Fruit fly (Drosophila melanogaster): ENCODE data around the gene Vps15.

Gene Vps15

DNA sequence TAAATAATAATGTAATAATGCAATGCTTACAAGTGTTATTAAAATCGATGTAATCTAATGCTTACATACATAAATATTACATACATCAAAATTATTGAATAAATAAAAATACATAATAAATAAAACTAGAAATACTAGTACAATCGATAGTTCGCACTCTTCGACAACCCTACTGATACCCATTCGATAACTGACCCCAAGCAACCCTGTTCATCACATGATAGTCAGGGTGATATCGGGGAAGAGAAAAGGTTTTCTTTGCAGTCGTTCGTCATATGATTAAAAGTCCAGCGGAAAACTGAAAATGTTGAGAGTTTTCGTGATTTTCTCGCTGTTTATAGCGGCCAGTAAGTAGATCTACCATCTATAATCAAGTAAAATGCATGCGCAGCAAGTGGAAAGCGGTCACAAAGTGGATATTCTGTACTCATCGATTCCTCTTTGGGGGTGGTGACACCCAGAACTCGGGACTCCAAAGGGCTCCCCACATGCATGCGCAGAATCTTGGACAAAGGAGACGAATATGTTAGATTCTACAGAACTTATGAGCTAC lies 14.8 kb upstream of the Vps15 start, which contains the start of gene ATP6AP2:
Gene ATP6AP2, plus strand, starts transcription at position 218 of the 553 bp plus-strand sequence.
- peak; percentile 18 for TF ChIP-seq Ssrp (tag; optimal IDR thresholded peaks at IDR 0.05)
- peak; percentile 67 for TF ChIP-seq CG8924 (tag; optimal IDR thresholded peaks at IDR 0.05)
- TF ChIP-seq Hr3 (GFP tag; optimal IDR thresholded peaks at IDR 0.05), result peak; percentile 52
- peak; percentile 10 for TF ChIP-seq CG33213 (GFP tag; optimal IDR thresholded peaks at IDR 0.05)
- TF ChIP-seq CG10565 (GFP tag; optimal IDR thresholded peaks at IDR 0.05), result no peak
- peak; percentile 29 for TF ChIP-seq dmrt11E (tag; optimal IDR thresholded peaks at IDR 0.05)
- TF ChIP-seq ind (GFP tag; optimal IDR thresholded peaks at IDR 0.05), result peak; percentile 47
- TF ChIP-seq Hmr (GFP tag; optimal IDR thresholded peaks at IDR 0.05), result peak; percentile 71
- peak; percentile 38 for TF ChIP-seq CG17385 (GFP tag; optimal IDR thresholded peaks at IDR 0.05)
- TF ChIP-seq pan (optimal IDR thresholded peaks at IDR 0.05), result no peak
- TF ChIP-seq pan (GFP tag; optimal IDR thresholded peaks at IDR 0.05 in 1 of 2, IDR thresholded peaks at IDR 0.05 in 1 of 2), result peak in 1 of 2 experiments; percentile 66
- TF ChIP-seq YL-1 (GFP tag; optimal IDR thresholded peaks at IDR 0.05), result peak; percentile 96
- TF ChIP-seq CG3407 (GFP tag; optimal IDR thresholded peaks at IDR 0.05), result peak; percentile 22
- TF ChIP-seq CG11085 (GFP tag; IDR thresholded peaks at IDR 0.05), result no peak
- TF ChIP-seq ewg (GFP tag; optimal IDR thresholded peaks at IDR 0.05), result peak; percentile 52
- peak; percentile 86 for TF ChIP-seq CG13287 (GFP tag; IDR thresholded peaks at IDR 0.05; ENCODE audit: partially characterized antibody)
- no peak for TF ChIP-seq tio (GFP tag; optimal IDR thresholded peaks at IDR 0.05)
- peak; percentile 54 for TF ChIP-seq CG34376 (GFP tag; optimal IDR thresholded peaks at IDR 0.05)
- TF ChIP-seq CG32532 (GFP tag; IDR thresholded peaks at IDR 0.05), result peak; percentile 66
- TF ChIP-seq CG10267 (tag; optimal IDR thresholded peaks at IDR 0.05), result peak; percentile 63
- peak; percentile 53; the same call in 1 of the 2 replicates for TF ChIP-seq CG14014 (GFP tag; IDR thresholded peaks at IDR 0.05)
- peak; percentile 90 for TF ChIP-seq row (GFP tag; IDR thresholded peaks at IDR 0.05)
- TF ChIP-seq CG4617 (GFP tag; optimal IDR thresholded peaks at IDR 0.05; ENCODE audit: borderline replicate concordance), result peak; percentile 68
- TF ChIP-seq gcm (GFP tag; optimal IDR thresholded peaks at IDR 0.05), result peak; percentile 13
- TF ChIP-seq CG17829 (tag; optimal IDR thresholded peaks at IDR 0.05), result peak; percentile 76
- peak; percentile 25 for TF ChIP-seq mirr (GFP tag; optimal IDR thresholded peaks at IDR 0.05)
- no peak for TF ChIP-seq Doc2 (GFP tag; IDR thresholded peaks at IDR 0.05)
- peak; percentile 72 for TF ChIP-seq hb (GFP tag; IDR thresholded peaks at IDR 0.05; ENCODE audit: partially characterized antibody)
- TF ChIP-seq amos (GFP tag; IDR thresholded peaks at IDR 0.05; ENCODE audit: partially characterized antibody), result peak; percentile 84
- peak; percentile 85 for TF ChIP-seq CG16813 (GFP tag; IDR thresholded peaks at IDR 0.05; ENCODE audit: partially characterized antibody)
- TF ChIP-seq CG1603 (tag; optimal IDR thresholded peaks at IDR 0.05), result peak; percentile 49
- TF ChIP-seq twi (tag; optimal IDR thresholded peaks at IDR 0.05), result peak; percentile 46
- TF ChIP-seq CG13894 (tag; optimal IDR thresholded peaks at IDR 0.05), result peak; percentile 58
- TF ChIP-seq CG7357 (GFP tag; IDR thresholded peaks at IDR 0.05), result 0 out of 3 replicates have a peak, but pooled peaks have one; percentile 7
- peak; percentile 72 for TF ChIP-seq Xbp1 (GFP tag; optimal IDR thresholded peaks at IDR 0.05)
- TF ChIP-seq maf-S (GFP tag; optimal IDR thresholded peaks at IDR 0.05), result no peak
- peak; percentile 98 for TF ChIP-seq CG11560 (tag; IDR thresholded peaks at IDR 0.05)
- TF ChIP-seq chn (GFP tag; optimal IDR thresholded peaks at IDR 0.05), result peak; percentile 61
- no peak for TF ChIP-seq odd (GFP tag; optimal IDR thresholded peaks at IDR 0.05)
- TF ChIP-seq dm (GFP tag; optimal IDR thresholded peaks at IDR 0.05), result peak; percentile 32
- peak; percentile 47 for TF ChIP-seq CG4328 (GFP tag; optimal IDR thresholded peaks at IDR 0.05)
- TF ChIP-seq zen2 (GFP tag; IDR thresholded peaks at IDR 0.05; ENCODE audit: partially characterized antibody), result peak; percentile 48; the same call in 2 of the 3 replicates
- peak; percentile 39; the same call in 1 of the 2 replicates for TF ChIP-seq CG42726 (GFP tag; IDR thresholded peaks at IDR 0.05; ENCODE audit: partially characterized antibody)
- peak; percentile 10 for TF ChIP-seq CG1647 (GFP tag; optimal IDR thresholded peaks at IDR 0.05)
- TF ChIP-seq lmd (GFP tag; IDR thresholded peaks at IDR 0.05), result peak; percentile 21; the same call in 1 of the 2 replicates
- no peak for TF ChIP-seq CG43689 (GFP tag; IDR thresholded peaks at IDR 0.05)
- TF ChIP-seq nerfin-2 (GFP tag; IDR thresholded peaks at IDR 0.05; ENCODE audit: partially characterized antibody), result peak; percentile 63
- TF ChIP-seq dysf (GFP tag; IDR thresholded peaks at IDR 0.05), result peak; percentile 64; the same call in 2 of the 3 replicates
- TF ChIP-seq CG4820 (GFP tag; optimal IDR thresholded peaks at IDR 0.05), result peak; percentile 27

Measured in whole organism, embryonic.